Worm (Caenorhabditis elegans) whole organism, mixed stage, embryonic: ENCODE results near the gene chin-1.

Experiments
- M03D4.4 ChIP-seq: sonication (generic microtip); optimal IDR thresholded peaks from 2 replicates; lab custom pipeline; 2017; ENCODE audit warnings: mild to moderate bottlenecking, missing genetic modification characterization, missing compliant biosample characterization
- bed-3 ChIP-seq: fragments of 200-800 bp; sonication (Bioruptor generic); optimal IDR thresholded peaks from 3 replicates; lab custom pipeline; 2018; ENCODE audit warnings: mild to moderate bottlenecking, missing genetic modification characterization, moderate library complexity, missing compliant biosample characterization
- blmp-1 ChIP-seq: fragments of 150-350 bp; optimal IDR thresholded peaks from 2 replicates; lab custom pipeline; 2014; ENCODE audit warnings: missing biosample characterization, missing genetic modification characterization
- ceh-39 ChIP-seq: fragments of 150-350 bp; optimal IDR thresholded peaks from 2 replicates; lab custom pipeline; 2014; ENCODE audit warnings: missing biosample characterization, missing genetic modification characterization
- ceh-43 ChIP-seq: fragments of 200-800 bp; sonication (Bioruptor generic); optimal IDR thresholded peaks from 2 replicates; lab custom pipeline; 2018; ENCODE audit warnings: mild to moderate bottlenecking, missing genetic modification characterization, moderate library complexity, missing compliant biosample characterization
- ceh-83 ChIP-seq: fragments of 200-800 bp; sonication (Bioruptor generic); optimal IDR thresholded peaks from 2 replicates; lab custom pipeline; 2018; ENCODE audit warnings: mild to moderate bottlenecking, missing genetic modification characterization, missing compliant biosample characterization
- ces-1 ChIP-seq: fragments of 150-350 bp; optimal IDR thresholded peaks from 2 replicates; lab custom pipeline; 2014; ENCODE audit warnings: missing biosample characterization, missing genetic modification reagents, missing genetic modification characterization
- cnd-1 ChIP-seq: fragments of 200-800 bp; sonication (Bioruptor generic); optimal IDR thresholded peaks from 2 replicates; lab custom pipeline; 2018; ENCODE audit warnings: mild to moderate bottlenecking, missing genetic modification characterization, missing compliant biosample characterization
- elt-1 ChIP-seq: sonication (generic microtip); optimal IDR thresholded peaks from 2 replicates; lab custom pipeline; 2017; ENCODE audit warnings: missing genetic modification characterization, mild to moderate bottlenecking, missing compliant biosample characterization, antibody characterized with exemption, moderate library complexity, borderline replicate concordance; ENCODE audit not compliant: insufficient read depth
- elt-3 ChIP-seq: fragments of 150-350 bp; optimal IDR thresholded peaks from 2 replicates; lab custom pipeline; 2014; ENCODE audit warnings: missing biosample characterization, missing genetic modification characterization
- flh-1 ChIP-seq: fragments of 200-800 bp; sonication (Bioruptor generic); optimal IDR thresholded peaks from 2 replicates; lab custom pipeline; 2018; ENCODE audit warnings: mild to moderate bottlenecking, missing genetic modification characterization, moderate library complexity, missing compliant biosample characterization
- ham-2 ChIP-seq: fragments of 200-800 bp; sonication (Bioruptor generic); optimal IDR thresholded peaks from 2 replicates; lab custom pipeline; 2018; ENCODE audit warnings: mild to moderate bottlenecking, missing genetic modification characterization, missing compliant biosample characterization
- hlh-1 ChIP-seq: fragments of 150-350 bp; optimal IDR thresholded peaks from 2 replicates; lab custom pipeline; 2014; ENCODE audit warnings: missing biosample characterization, missing genetic modification reagents, missing genetic modification characterization
- lin-13 ChIP-seq: fragments of 150-350 bp; optimal IDR thresholded peaks from 2 replicates; lab custom pipeline; 2014; ENCODE audit warnings: missing biosample characterization, missing genetic modification characterization
- lin-32 ChIP-seq: fragments of 200-800 bp; sonication (Bioruptor generic); optimal IDR thresholded peaks from 2 replicates; lab custom pipeline; 2018; ENCODE audit warnings: mild to moderate bottlenecking, missing genetic modification characterization, missing compliant biosample characterization
- lsy-2 ChIP-seq: fragments of 150-350 bp; optimal IDR thresholded peaks from 2 replicates; lab custom pipeline; 2014; ENCODE audit warnings: missing biosample characterization, missing genetic modification characterization
- mab-5 ChIP-seq: fragments of 150-350 bp; optimal IDR thresholded peaks from 2 replicates; lab custom pipeline; 2014; ENCODE audit warnings: missing biosample characterization, missing genetic modification characterization
- mep-1 ChIP-seq: fragments of 150-350 bp; optimal IDR thresholded peaks from 2 replicates; lab custom pipeline; 2017; ENCODE audit warnings: missing biosample characterization, missing genetic modification reagents, missing genetic modification characterization, inconsistent platforms
- mls-2 ChIP-seq: sonication (generic microtip); optimal IDR thresholded peaks from 2 replicates; lab custom pipeline; 2016; ENCODE audit warnings: mild to moderate bottlenecking, missing genetic modification characterization, moderate library complexity, missing compliant biosample characterization
- nhr-12 ChIP-seq: fragments of 150-350 bp; optimal IDR thresholded peaks from 2 replicates; lab custom pipeline; 2014; ENCODE audit warnings: missing biosample characterization, missing genetic modification characterization
- nhr-2 ChIP-seq: fragments of 150-350 bp; optimal IDR thresholded peaks from 2 replicates; lab custom pipeline; 2014; ENCODE audit warnings: missing biosample characterization, missing genetic modification characterization
- nhr-237 ChIP-seq: fragments of 150-350 bp; optimal IDR thresholded peaks from 2 replicates; lab custom pipeline; 2014; ENCODE audit warnings: missing biosample characterization, missing genetic modification characterization
- nhr-28 ChIP-seq: fragments of 150-350 bp; optimal IDR thresholded peaks from 2 replicates; lab custom pipeline; 2014; ENCODE audit warnings: missing biosample characterization, missing genetic modification characterization
- nhr-76 ChIP-seq: sonication (generic microtip); optimal IDR thresholded peaks from 2 replicates; lab custom pipeline; 2017; ENCODE audit warnings: missing biosample characterization, missing genetic modification characterization
- pha-4 ChIP-seq: fragments of 150-350 bp; optimal IDR thresholded peaks from 2 replicates; lab custom pipeline; 2018; ENCODE audit warnings: missing biosample characterization, missing genetic modification reagents, missing genetic modification characterization
- sem-2 ChIP-seq: fragments of 200-800 bp; sonication (Bioruptor generic); optimal IDR thresholded peaks from 2 replicates; lab custom pipeline; 2018; ENCODE audit warnings: mild to moderate bottlenecking, missing genetic modification characterization, missing compliant biosample characterization
- snpc-4 ChIP-seq: fragments of 150-350 bp; optimal IDR thresholded peaks from 2 replicates; lab custom pipeline; 2014; ENCODE audit warnings: missing biosample characterization, missing genetic modification characterization
- tbx-8 ChIP-seq: fragments of 200-800 bp; sonication (Bioruptor generic); optimal IDR thresholded peaks from 2 replicates; lab custom pipeline; 2018; ENCODE audit warnings: mild to moderate bottlenecking, missing genetic modification characterization, moderate library complexity, missing compliant biosample characterization
- unc-120 ChIP-seq: sonication (generic microtip); optimal IDR thresholded peaks from 2 replicates; lab custom pipeline; 2017; ENCODE audit warnings: missing genetic modification characterization, missing compliant biosample characterization; ENCODE audit not compliant: poor library complexity, severe bottlenecking
- unc-39 ChIP-seq: fragments of 150-350 bp; optimal IDR thresholded peaks from 2 replicates; lab custom pipeline; 2014; ENCODE audit warnings: missing biosample characterization, missing genetic modification characterization
- ztf-11 ChIP-seq: fragments of 150-350 bp; optimal IDR thresholded peaks from 2 replicates; lab custom pipeline; 2014; ENCODE audit warnings: missing biosample characterization, missing genetic modification characterization

Gene chin-1

DNA sequence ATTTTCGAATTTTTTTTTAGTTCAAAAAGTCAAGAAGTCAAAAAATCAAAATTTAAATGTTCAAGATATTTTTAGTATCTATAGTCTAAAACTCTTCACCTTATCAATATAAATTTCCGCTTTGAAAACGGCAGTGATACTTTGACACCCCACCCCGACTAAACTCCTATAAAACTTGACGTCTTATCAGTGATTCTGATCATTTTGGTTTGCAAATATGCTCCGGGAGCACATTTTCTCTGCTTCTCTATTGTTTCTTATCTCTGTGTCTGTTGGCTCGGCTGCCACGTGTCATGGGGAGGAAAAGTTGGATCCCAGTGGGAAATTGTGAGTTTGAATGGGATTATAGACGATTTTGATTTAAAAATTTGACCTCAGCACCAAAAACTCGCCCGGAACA, 34.5 kb downstream of the chin-1 start, which contains the start of gene clec-150:
TSS of gene clec-150 (plus strand) at position 198 of the 400 bp plus-strand sequence.
- TF ChIP-seq ceh-43 (no peak), elt-1 (no peak), nhr-76 (tag; lab: Kevin White, UChicago) (no peak), ces-1 (no peak), lin-32 (GFP tag; lab: Kevin White, UChicago) (no peak), unc-39 (tag; lab: Kevin White, UChicago) (no peak), M03D4.4 (tag; lab: Kevin White, UChicago) (no peak), mep-1 (tag; lab: Kevin White, UChicago) (no peak), nhr-12 (tag; lab: Kevin White, UChicago) (no peak), nhr-28 (no peak), ztf-11 (tag; lab: Kevin White, UChicago) (no peak), tbx-8 (GFP tag; lab: Kevin White, UChicago) (no peak), ceh-39 (no peak), ham-2 (GFP tag; lab: Kevin White, UChicago) (no peak), hlh-1 (tag; lab: Kevin White, UChicago) (no peak)

DNA sequence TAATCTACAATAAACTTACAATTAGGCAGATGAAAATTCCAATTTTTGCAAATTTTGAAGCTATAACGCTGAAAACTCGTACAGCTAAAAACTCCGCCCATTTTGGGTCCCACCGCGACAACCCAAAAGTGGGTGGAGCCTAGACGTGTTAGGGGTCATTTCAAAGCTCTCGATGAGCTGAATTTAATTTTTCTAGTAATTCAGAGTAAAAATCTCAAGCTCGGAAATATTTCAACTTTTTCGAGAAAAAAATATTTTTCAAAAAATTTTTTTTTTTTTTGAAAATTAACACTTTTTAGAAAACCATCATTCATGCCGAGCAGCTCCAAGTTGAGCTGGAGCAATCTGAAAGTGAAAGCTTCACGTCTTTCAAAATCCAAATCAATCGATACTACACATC, 35.7 kb downstream of the chin-1 start, which contains the start of gene R06B10.7:
TSS of gene R06B10.7 (minus strand) at position 101 of the 400 bp plus-strand sequence.
- TF ChIP-seq nhr-12 (tag; lab: Kevin White, UChicago), result no peak
- no peak for TF ChIP-seq lin-32 (GFP tag; lab: Kevin White, UChicago)
- TF ChIP-seq mls-2 (tag; lab: Kevin White, UChicago), result no peak
- TF ChIP-seq hlh-1 (tag; lab: Kevin White, UChicago), result no peak
- TF ChIP-seq sem-2 (GFP tag; lab: Kevin White, UChicago), result no peak
- no peak for TF ChIP-seq flh-1 (GFP tag; lab: Kevin White, UChicago)
- TF ChIP-seq cnd-1 (tag; lab: Kevin White, UChicago), result no peak
- TF ChIP-seq ceh-83 (GFP tag; lab: Kevin White, UChicago), result no peak
- no peak for TF ChIP-seq nhr-76 (tag; lab: Kevin White, UChicago)
- TF ChIP-seq ces-1, result no peak
- no peak for TF ChIP-seq pha-4 (tag; lab: Kevin White, UChicago)
- no peak for TF ChIP-seq snpc-4 (tag; lab: Kevin White, UChicago)
- no peak for TF ChIP-seq elt-3
- no peak for TF ChIP-seq ztf-11 (tag; lab: Kevin White, UChicago)
- no peak for TF ChIP-seq lin-13
- TF ChIP-seq unc-39 (tag; lab: Kevin White, UChicago), result no peak
- TF ChIP-seq nhr-237, result no peak
- TF ChIP-seq nhr-2 (tag; lab: Kevin White, UChicago), result no peak
- no peak for TF ChIP-seq ceh-39
- TF ChIP-seq elt-1, result no peak

DNA sequence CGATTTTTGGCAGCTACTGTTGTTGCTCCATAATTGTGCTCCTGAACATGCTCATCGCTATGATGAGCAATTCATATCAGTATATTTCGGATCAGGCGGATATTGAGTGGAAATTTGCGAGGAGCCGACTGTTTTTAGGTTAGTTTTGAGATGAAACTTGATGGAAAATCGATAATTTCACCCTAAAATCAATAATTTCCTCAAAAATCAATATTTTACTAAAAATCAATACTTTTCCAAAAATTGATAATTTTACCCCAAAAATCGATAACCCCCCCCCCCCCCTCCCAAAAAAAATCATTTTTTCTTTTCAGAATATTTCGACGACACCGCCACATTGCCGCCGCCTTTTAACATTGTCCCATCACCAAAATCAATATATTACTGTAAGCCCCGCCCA, 38.2 kb downstream of the chin-1 start:
- no peak for TF ChIP-seq lin-32 (GFP tag; lab: Kevin White, UChicago)
- TF ChIP-seq ces-1, result no peak
- TF ChIP-seq blmp-1 (tag; lab: Kevin White, UChicago), result no peak

DNA sequence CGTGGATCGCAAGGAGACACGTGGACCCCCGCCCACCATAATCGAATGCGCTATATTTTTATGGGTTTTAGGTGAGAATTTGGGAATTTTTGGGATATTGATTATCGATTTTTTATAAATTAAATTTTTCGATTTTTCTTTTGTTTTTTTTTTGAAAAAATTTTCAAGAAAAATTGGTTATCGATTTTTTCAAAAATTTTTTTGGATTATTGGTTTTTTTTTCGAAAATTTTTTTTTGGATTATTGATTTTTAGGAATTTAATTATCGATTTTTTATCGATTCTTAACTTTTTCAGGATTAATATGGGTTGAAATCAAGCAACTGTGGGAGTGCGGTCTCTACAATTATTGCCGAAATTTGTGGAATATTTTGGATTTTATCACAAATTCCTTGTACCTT, 40.4 kb downstream of the chin-1 start:
- TF ChIP-seq M03D4.4 (tag; lab: Kevin White, UChicago) (no peak), pha-4 (tag; lab: Kevin White, UChicago) (no peak), ces-1 (no peak), ham-2 (GFP tag; lab: Kevin White, UChicago) (no peak), ztf-11 (tag; lab: Kevin White, UChicago) (no peak), flh-1 (GFP tag; lab: Kevin White, UChicago) (no peak), lsy-2 (tag; lab: Kevin White, UChicago) (no peak), nhr-76 (tag; lab: Kevin White, UChicago) (no peak), lin-32 (GFP tag; lab: Kevin White, UChicago) (no peak), ceh-39 (no peak), ceh-43 (no peak), snpc-4 (tag; lab: Kevin White, UChicago) (no peak), unc-120 (tag; lab: Kevin White, UChicago) (no peak), sem-2 (GFP tag; lab: Kevin White, UChicago) (no peak), ceh-83 (GFP tag; lab: Kevin White, UChicago) (no peak), elt-1 (no peak), bed-3 (GFP tag; lab: Kevin White, UChicago) (no peak), elt-3 (no peak)

DNA sequence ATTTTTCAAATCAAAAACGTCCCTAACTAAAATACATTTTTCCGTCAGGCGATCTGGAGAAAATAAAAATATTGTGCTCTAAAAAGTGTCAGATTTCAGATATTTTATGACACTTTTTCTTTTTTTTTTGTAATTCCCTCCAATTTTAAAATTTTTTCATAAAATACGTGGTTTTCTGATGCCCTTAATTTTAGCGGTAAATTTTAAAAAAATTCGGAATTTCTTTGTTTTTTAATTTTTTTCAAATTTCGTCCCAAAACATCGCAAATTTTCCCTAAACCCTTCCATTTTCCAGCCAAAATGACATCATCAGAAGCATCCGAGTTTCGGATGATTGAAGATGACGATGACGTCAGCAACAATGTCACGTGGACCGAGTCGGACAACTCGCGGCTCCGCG, 45.4 kb downstream of the chin-1 start, which contains the start of gene trp-2:
TSS of gene trp-2 (plus strand) at position 301 of the 400 bp plus-strand sequence.
- TF ChIP-seq lin-13 (no peak), snpc-4 (tag; lab: Kevin White, UChicago) (no peak), mab-5 (tag; lab: Kevin White, UChicago) (no peak)
